Fruit fly (Drosophila melanogaster) whole organism, pupa: ENCODE measurements around the gene wam.

Experiments
- CG10348 ChIP-seq: fragments of 200-800 bp; sonication (Bioruptor generic); IDR thresholded peaks from 2 replicates; pipeline ENCODE4 v1.3.6; 2022; ENCODE audit warnings: missing biosample characterization, missing genetic modification characterization
- CG12605 ChIP-seq: fragments of 200-800 bp; sonication (Bioruptor generic); IDR thresholded peaks from 2 replicates; pipeline ENCODE4 v1.3.6; 2022; ENCODE audit warnings: missing biosample characterization, missing genetic modification characterization
- CG13204 ChIP-seq: fragments of 200-800 bp; sonication (Bioruptor generic); optimal IDR thresholded peaks from 2 replicates; lab custom pipeline; 2018; ENCODE audit warnings: missing biosample characterization, mild to moderate bottlenecking, missing genetic modification characterization, moderate library complexity
- CG14655 ChIP-seq: fragments of 200-800 bp; sonication (Bioruptor generic); optimal IDR thresholded peaks from 3 replicates; lab custom pipeline; 2017; ENCODE audit warnings: mild to moderate bottlenecking, missing biosample characterization, missing genetic modification reagents, missing genetic modification characterization
- CG15710 ChIP-seq: fragments of 200-800 bp; sonication (Bioruptor generic); optimal IDR thresholded peaks from 2 replicates; lab custom pipeline; 2018; ENCODE audit warnings: missing biosample characterization, mild to moderate bottlenecking, missing genetic modification characterization, moderate library complexity
- CG32121 ChIP-seq: fragments of 200-800 bp; sonication (Bioruptor generic); IDR thresholded peaks from 2 replicates; pipeline ENCODE4 v1.3.6; 2022; ENCODE audit warnings: missing biosample characterization, missing genetic modification characterization
- CG34367 ChIP-seq: fragments of 200-800 bp; sonication (Bioruptor generic); optimal IDR thresholded peaks from 2 replicates; lab custom pipeline; 2018; ENCODE audit warnings: missing biosample characterization, mild to moderate bottlenecking, missing genetic modification characterization
- CG4496 ChIP-seq: fragments of 200-800 bp; sonication (Bioruptor generic); IDR thresholded peaks from 3 replicates; pipeline ENCODE4 v1.3.6; 2022; ENCODE audit warnings: missing biosample characterization, missing genetic modification characterization
- CG8159 ChIP-seq: fragments of 200-800 bp; sonication (Bioruptor generic); optimal IDR thresholded peaks from 3 replicates; lab custom pipeline; 2018; ENCODE audit warnings: missing biosample characterization, mild to moderate bottlenecking, missing genetic modification characterization, moderate library complexity
- CG8301 ChIP-seq: fragments of 200-800 bp; sonication (Bioruptor generic); optimal IDR thresholded peaks from 2 replicates; lab custom pipeline; 2018; ENCODE audit warnings: missing biosample characterization, mild to moderate bottlenecking, missing genetic modification characterization
- CG9948 ChIP-seq: fragments of 200-800 bp; sonication (Bioruptor generic); optimal IDR thresholded peaks from 2 replicates; lab custom pipeline; 2018; ENCODE audit warnings: missing biosample characterization, mild to moderate bottlenecking, missing genetic modification characterization, moderate library complexity
- D1 ChIP-seq: fragments of 200-800 bp; sonication (Bioruptor generic); optimal IDR thresholded peaks from 2 replicates; lab custom pipeline; 2018; ENCODE audit warnings: missing biosample characterization, mild to moderate bottlenecking, missing genetic modification characterization, moderate library complexity
- EcR ChIP-seq: fragments of 200-800 bp; sonication (Bioruptor generic); optimal IDR thresholded peaks from 3 replicates; lab custom pipeline; 2019; ENCODE audit warnings: missing biosample characterization, missing genetic modification characterization, mild to moderate bottlenecking, moderate library complexity, missing genetic modification reagents
- Ets98B ChIP-seq: fragments of 200-800 bp; sonication (Bioruptor generic); IDR thresholded peaks from 2 replicates; pipeline ENCODE4 v1.3.6; 2022; ENCODE audit warnings: missing biosample characterization, missing genetic modification characterization
- Pif1A ChIP-seq: fragments of 200-800 bp; sonication (Bioruptor generic); optimal IDR thresholded peaks from 3 replicates; lab custom pipeline; 2016; ENCODE audit warnings: missing biosample characterization, missing genetic modification characterization
- Pif1B ChIP-seq: fragments of 200-800 bp; sonication (Bioruptor generic); optimal IDR thresholded peaks from 3 replicates; lab custom pipeline; 2016; ENCODE audit warnings: missing biosample characterization, missing genetic modification characterization
- Snoo ChIP-seq: fragments of 200-800 bp; sonication (Bioruptor generic); optimal IDR thresholded peaks from 3 replicates; lab custom pipeline; 2017; ENCODE audit warnings: missing biosample characterization, mild to moderate bottlenecking, missing genetic modification characterization, inconsistent platforms
- fd96Ca ChIP-seq: fragments of 200-800 bp; sonication (Bioruptor generic); IDR thresholded peaks from 3 replicates; pipeline ENCODE4 v1.3.6; 2022; ENCODE audit warnings: missing biosample characterization, missing genetic modification characterization
- rn ChIP-seq: fragments of 200-800 bp; sonication (Bioruptor generic); IDR thresholded peaks from 2 replicates; pipeline ENCODE4 v1.3.6; 2022; ENCODE audit warnings: missing biosample characterization, missing genetic modification characterization

The wam gene

DNA sequence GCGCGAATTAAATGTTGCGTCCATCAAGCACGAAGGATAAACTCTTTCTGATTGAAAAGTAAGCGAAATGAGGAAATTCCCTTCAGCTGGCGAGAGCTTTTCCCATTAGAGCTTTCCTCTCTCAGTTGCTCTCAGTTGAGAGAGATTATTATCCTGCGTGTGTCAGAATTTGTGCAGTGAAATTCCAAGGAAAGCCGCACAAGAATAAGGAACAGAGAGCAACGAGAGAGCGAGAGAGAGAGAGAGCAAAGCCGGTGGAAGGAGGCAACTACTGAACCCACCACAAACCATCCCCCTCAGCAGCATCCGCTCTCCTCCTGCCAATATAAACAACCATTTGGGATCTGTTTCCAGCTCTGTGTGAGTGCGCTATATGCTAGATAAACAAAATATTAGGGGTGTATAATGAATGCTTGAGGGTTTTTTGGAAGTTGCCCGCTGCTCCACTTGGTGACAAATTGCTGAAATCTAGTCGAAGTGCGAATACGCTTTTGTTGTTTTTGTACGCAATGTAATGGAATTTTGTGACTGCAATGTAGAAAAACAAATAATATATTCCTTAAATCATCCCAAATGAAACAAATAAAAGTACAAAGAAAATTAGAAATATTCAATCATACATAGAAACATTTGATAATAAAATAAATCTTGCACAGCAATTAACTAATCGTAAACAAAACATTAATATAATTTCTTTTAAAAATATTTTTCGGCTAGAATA lies 38.8 kb downstream of the wam start, which contains the start of gene CG4467:
Gene CG4467 (minus strand): TSS at position 51 of the 721 bp plus-strand sequence.
- TF ChIP-seq D1 (no peak), CG15710 (no peak), CG9948 (tag; lab: Kevin White, UChicago) (no peak), Pif1B (GFP tag; lab: Kevin White, UChicago) (no peak), CG10348 (GFP tag; lab: Robert Waterston, UW) (no peak), rn (no peak), CG32121 (GFP tag; lab: Robert Waterston, UW) (no peak), Snoo (tag; lab: Kevin White, UChicago) (no peak), Ets98B (GFP tag; lab: Robert Waterston, UW) (peak; percentile 21; the same call in 1 of the 2 replicates)

DNA sequence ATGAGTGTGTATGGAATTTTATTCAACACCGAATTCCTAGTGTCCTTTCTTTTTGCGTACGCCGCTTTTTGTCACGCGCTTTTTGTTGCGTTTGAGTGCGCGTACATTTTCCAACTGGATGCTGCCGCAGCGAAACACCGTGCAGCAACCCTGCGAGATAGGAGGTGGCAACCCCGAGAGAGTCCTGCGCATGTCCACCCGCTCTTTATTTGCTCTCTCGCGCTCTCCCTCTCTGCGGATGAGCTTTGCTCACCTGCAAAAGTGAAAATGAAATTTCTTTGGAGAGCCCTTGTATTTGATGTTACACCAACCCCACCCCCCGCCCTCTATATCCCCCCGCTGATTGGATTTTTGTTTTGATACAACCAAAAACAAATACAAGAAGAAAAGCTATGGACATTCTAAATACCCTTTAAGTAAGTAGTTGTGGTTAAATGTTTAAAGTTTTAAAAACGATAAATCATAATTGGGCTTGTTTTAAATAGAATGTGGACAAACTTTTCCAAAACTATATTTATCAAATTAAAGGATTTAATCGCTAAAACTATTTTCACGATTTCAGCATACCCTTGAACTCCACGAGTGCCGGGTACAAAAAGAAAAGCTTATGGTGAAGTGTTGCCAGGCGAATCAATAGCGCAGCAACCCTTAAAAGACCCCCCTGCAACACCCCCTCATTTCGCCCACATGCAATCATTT lies 47.8 kb downstream of the wam start:
- TF ChIP-seq Ets98B (GFP tag; lab: Robert Waterston, UW): no peak
- TF ChIP-seq CG15710: peak; percentile 5
- TF ChIP-seq CG10348 (GFP tag; lab: Robert Waterston, UW): no peak
- TF ChIP-seq CG4496: no peak
- TF ChIP-seq fd96Ca: no peak
- TF ChIP-seq CG14655 (GFP tag; lab: Kevin White, UChicago): no peak
- no peak for TF ChIP-seq CG13204 (GFP tag; lab: Kevin White, UChicago)
- TF ChIP-seq CG8301: no peak
- peak; percentile 56 for TF ChIP-seq CG8159 (tag; lab: Kevin White, UChicago)
- TF ChIP-seq CG34367 (tag; lab: Kevin White, UChicago): no peak
- TF ChIP-seq Pif1A (GFP tag; lab: Kevin White, UChicago): no peak
- TF ChIP-seq CG12605: no peak
- TF ChIP-seq Snoo (tag; lab: Kevin White, UChicago): no peak
- TF ChIP-seq, all 21 proteins: peak for 2

- no peak for TF ChIP-seq rn
- TF ChIP-seq Snoo (tag; lab: Kevin White, UChicago): no peak
- no peak for TF ChIP-seq fd96Ca
- no peak for TF ChIP-seq EcR
- no peak for TF ChIP-seq CG8159 (tag; lab: Kevin White, UChicago)
- TF ChIP-seq CG12605: no peak
- no peak for TF ChIP-seq CG15710
- no peak for TF ChIP-seq CG32121 (GFP tag; lab: Robert Waterston, UW)
- TF ChIP-seq CG14655 (GFP tag; lab: Kevin White, UChicago): no peak
- TF ChIP-seq CG13204 (GFP tag; lab: Kevin White, UChicago): no peak
- no peak for TF ChIP-seq D1
- no peak for TF ChIP-seq CG8301
Measured at dm6 chr3R:23239051-23239450, 48.8 kb downstream of the wam start.
